Worm (Caenorhabditis elegans): ENCODE data around the gene T10C6.7.

T10C6.7 gene

DNA sequence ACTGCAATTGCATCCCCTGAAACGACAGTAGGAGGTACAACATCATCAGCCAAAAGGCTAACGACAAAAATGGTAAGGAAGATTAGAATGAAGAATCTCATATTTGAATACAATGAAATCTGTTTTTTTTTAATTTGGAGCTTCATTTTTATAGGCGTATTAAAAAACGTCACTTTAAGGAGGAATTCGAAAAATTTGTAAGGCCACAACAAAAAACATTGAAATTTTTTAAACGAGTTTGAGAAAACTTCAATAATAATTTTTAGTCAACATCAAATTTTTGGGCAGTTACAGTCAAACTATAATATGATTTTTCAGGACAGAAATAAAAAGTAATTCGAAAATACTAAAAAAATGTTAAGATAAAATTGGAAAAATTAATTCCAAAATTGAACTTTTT, 31.3 kb upstream of the T10C6.7 start, which contains the start of gene F14H3.14:
Gene F14H3.14, minus strand, starts transcription at position 101 of the 400 bp plus-strand sequence.
- no peak for TF ChIP-seq mes-2 (tag; optimal IDR thresholded peaks at IDR 0.05; ENCODE audit: poor library complexity, severe bottlenecking)
- TF ChIP-seq hlh-11 (tag; optimal IDR thresholded peaks at IDR 0.05): no peak
- TF ChIP-seq aha-1 (tag): no peak
- TF ChIP-seq nhr-41 (GFP tag; IDR thresholded peaks at IDR 0.05): no peak
- TF ChIP-seq ceh-32 (tag; optimal IDR thresholded peaks at IDR 0.05; ENCODE audit: poor library complexity): no peak
- no peak for TF ChIP-seq daf-19 (GFP tag; conservative IDR thresholded peaks at IDR 0.05)
- no peak for TF ChIP-seq R02D3.7 (tag; optimal IDR thresholded peaks at IDR 0.05)
- TF ChIP-seq aly-2 (tag; optimal IDR thresholded peaks at IDR 0.05): no peak
- no peak for TF ChIP-seq hlh-30 (tag; optimal IDR thresholded peaks at IDR 0.05; ENCODE audit: insufficient read depth)
- no peak for TF ChIP-seq ama-1 (optimal IDR thresholded peaks at IDR 0.05)
- no peak for TF ChIP-seq fkh-10 (GFP tag; optimal IDR thresholded peaks at IDR 0.05)
- TF ChIP-seq nhr-28 (tag; optimal IDR thresholded peaks at IDR 0.05): no peak
- TF ChIP-seq set-16 (GFP tag; IDR thresholded peaks at IDR 0.05): no peak
- no peak for TF ChIP-seq gei-8 (GFP tag; optimal IDR thresholded peaks at IDR 0.05)
- no peak for TF ChIP-seq tra-1 (GFP tag; IDR thresholded peaks at IDR 0.05)

DNA sequence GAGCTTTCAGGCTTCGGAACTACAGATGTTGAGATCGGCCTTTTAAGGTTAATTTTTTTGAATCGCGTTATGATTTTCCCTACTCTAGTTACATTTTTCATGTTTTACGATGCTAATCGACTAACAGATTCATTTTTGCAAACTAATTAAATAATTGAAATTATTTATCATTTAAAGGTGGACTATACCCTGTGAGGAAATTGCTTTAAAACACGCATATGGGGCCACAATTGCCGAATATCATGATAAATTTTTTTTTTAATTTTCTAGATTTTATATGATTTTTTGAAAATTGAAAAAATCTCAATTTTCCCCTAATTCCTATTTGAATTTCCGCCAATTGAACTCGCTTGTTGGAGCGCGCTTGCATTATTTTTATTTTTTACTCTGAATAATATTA, 30.5 kb upstream of the T10C6.7 start, which contains the start of gene fbxa-100:
Gene fbxa-100, minus strand, starts transcription at position 101 of the 400 bp plus-strand sequence.
- peak; percentile 23 for TF ChIP-seq aha-1 (tag)
- TF ChIP-seq F37D6.2 (tag; optimal IDR thresholded peaks at IDR 0.05): no peak
- TF ChIP-seq F49E8.2 (tag; optimal IDR thresholded peaks at IDR 0.05; ENCODE audit: borderline replicate concordance): no peak

DNA sequence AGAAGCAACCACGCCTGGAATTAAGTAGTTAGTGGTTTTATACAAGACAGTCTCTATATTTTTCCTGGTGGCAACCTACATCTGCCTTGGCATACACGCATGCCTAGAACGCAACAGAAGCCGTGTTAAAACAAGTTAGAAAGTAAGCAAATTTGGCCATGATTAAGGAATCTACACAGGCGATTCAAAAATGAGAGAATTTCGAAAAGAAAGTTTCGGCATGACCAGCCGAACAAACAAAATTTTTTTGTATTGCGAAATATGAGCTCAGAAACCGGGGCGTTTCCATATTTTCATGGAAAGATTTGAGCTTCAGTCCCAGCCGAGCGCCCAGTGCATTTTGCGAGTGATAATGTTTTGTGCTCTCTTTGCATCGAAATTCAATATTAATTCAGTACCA, 28.6 kb upstream of the T10C6.7 start, which contains the start of gene F14H3.15:
Gene F14H3.15, minus strand, starts transcription at position 101 of the 400 bp plus-strand sequence.
- TF ChIP-seq ces-1 (GFP tag; optimal IDR thresholded peaks at IDR 0.05) (no peak), jun-1 (tag; optimal IDR thresholded peaks at IDR 0.05) (no peak)

DNA sequence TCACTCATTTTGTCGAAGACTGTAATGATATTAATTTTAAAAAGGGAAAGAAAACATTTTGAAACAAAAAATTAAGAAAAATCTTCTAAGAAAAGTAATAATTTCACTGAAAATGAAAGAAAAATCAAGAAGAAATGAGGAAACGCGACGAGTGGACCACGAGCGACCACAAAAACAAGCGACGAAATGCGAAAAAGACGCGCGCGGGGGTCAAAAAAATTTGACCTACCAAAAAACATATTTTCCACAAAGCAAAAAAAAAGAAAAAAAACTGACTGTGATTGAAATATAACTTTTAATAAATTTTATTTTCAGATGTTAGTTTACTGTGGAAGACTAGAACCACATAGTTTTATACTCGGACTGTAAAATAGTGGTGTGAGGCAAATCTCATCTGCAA, 27.4 kb upstream of the T10C6.7 start, which contains the start of gene F14H3.6:
Gene F14H3.6, minus strand, starts transcription at position 22 of the 400 bp plus-strand sequence.
- no peak for TF ChIP-seq nhr-11 (tag; optimal IDR thresholded peaks at IDR 0.05)
- TF ChIP-seq egl-27 (tag; optimal IDR thresholded peaks at IDR 0.05): no peak
- no peak for TF ChIP-seq lim-7 (GFP tag; IDR thresholded peaks at IDR 0.05)
- TF ChIP-seq lin-13 (GFP tag; optimal IDR thresholded peaks at IDR 0.05): no peak
- TF ChIP-seq Y48G9A.11 (GFP tag; IDR thresholded peaks at IDR 0.05): no peak
- TF ChIP-seq nhr-237 (tag; optimal IDR thresholded peaks at IDR 0.05): no peak
- TF ChIP-seq vab-7 (GFP tag; IDR thresholded peaks at IDR 0.05): no peak
- no peak for TF ChIP-seq egl-43 (GFP tag; IDR thresholded peaks at IDR 0.05)
- TF ChIP-seq lir-3 (tag; optimal IDR thresholded peaks at IDR 0.05): no peak
- TF ChIP-seq F10B5.3 (tag; optimal IDR thresholded peaks at IDR 0.05): no peak
- TF ChIP-seq lsy-2 (tag; optimal IDR thresholded peaks at IDR 0.05): no peak
- TF ChIP-seq nhr-6 (tag; optimal IDR thresholded peaks at IDR 0.05): no peak
- no peak for TF ChIP-seq lin-29 (GFP tag; IDR thresholded peaks at IDR 0.05)
- no peak for TF ChIP-seq daf-19 (GFP tag; conservative IDR thresholded peaks at IDR 0.05)
- TF ChIP-seq set-16 (GFP tag; IDR thresholded peaks at IDR 0.05): no peak
- TF ChIP-seq sdz-12 (GFP tag; optimal IDR thresholded peaks at IDR 0.05): no peak
- no peak for TF ChIP-seq nhr-10 (tag; optimal IDR thresholded peaks at IDR 0.05)

DNA sequence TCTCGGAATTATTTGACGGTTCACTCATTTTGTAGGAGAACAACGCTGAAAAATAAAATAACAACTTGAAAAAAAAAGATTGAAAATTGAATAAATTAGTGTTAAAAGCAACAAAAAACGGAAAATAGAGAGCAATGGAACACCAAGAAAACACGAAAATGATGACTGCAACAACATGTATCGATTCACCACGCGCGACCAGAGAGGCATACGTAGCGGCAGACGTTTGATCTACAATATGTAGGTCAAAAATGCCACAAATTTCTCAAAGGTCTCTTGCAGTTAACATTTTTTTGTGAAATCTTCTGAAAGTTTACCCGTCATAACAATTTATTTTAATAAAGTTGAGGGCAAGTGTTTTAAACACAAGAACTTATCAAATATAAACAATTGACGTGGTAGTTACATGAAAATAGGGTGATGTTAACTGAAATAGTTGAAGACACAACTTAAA, 25.5 kb upstream of the T10C6.7 start, which contains the start of gene F14H3.5:
Gene F14H3.5, minus strand, starts transcription at position 51 of the 454 bp plus-strand sequence.
- TF ChIP-seq nhr-6 (tag; optimal IDR thresholded peaks at IDR 0.05) (no peak), Y5F2A.4 (GFP tag; optimal IDR thresholded peaks at IDR 0.05) (no peak), jun-1 (tag; optimal IDR thresholded peaks at IDR 0.05) (no peak), mes-2 (tag; optimal IDR thresholded peaks at IDR 0.05; ENCODE audit: poor library complexity, severe bottlenecking) (no peak), nhr-102 (tag; optimal IDR thresholded peaks at IDR 0.05) (no peak)

Data from whole organism, L4 larva.